ENCODE assay signal across 2 fruit fly cellular contexts in genomic region chr2L:3935014-3935413, dm6.
TF ChIP-seq lines count a peak whose summit lies in the region.

No protein-coding gene starts in this region.

- no peak for TF ChIP-seq CTCF in whole organism, embryonic (GFP tag; optimal IDR thresholded peaks at IDR 0.05; lab: Kevin White, UChicago)

TF ChIP-seq in whole organism, embryonic, 481 proteins besides CTCF, POLR2A, EP300 and RAD21:
- TF ChIP-seq CG9932 (GFP tag; IDR thresholded peaks at IDR 0.05; lab: Robert Waterston, UW) (no peak), slbo (GFP tag; IDR thresholded peaks at IDR 0.05; lab: Robert Waterston, UW) (peak; percentile 24; the same call in 1 of the 2 replicates), grau (tag; optimal IDR thresholded peaks at IDR 0.05; lab: Kevin White, UChicago) (no peak), Ets65A (GFP tag; lab: Kevin White, UChicago) (peak; percentile 59), Sin3A (optimal IDR thresholded peaks at IDR 0.05; lab: Kevin White, UChicago) (no peak), CG12236 (GFP tag; optimal IDR thresholded peaks at IDR 0.05; lab: Kevin White, UChicago) (no peak), CG1832 (GFP tag; optimal IDR thresholded peaks at IDR 0.05; lab: Kevin White, UChicago) (no peak), H15 (GFP tag; IDR thresholded peaks at IDR 0.05; lab: Robert Waterston, UW) (no peak), CG3838 (GFP tag; optimal IDR thresholded peaks at IDR 0.05; lab: Kevin White, UChicago) (no peak), HLH4C (GFP tag; IDR thresholded peaks at IDR 0.05; lab: Robert Waterston, UW; ENCODE audit: partially characterized antibody) (0 out of 3 replicates have a peak, but pooled peaks have one; percentile 27), CG12219 (GFP tag; optimal IDR thresholded peaks at IDR 0.05; lab: Kevin White, UChicago) (no peak), CG2120 (GFP tag; optimal IDR thresholded peaks at IDR 0.05; lab: Kevin White, UChicago) (peak; percentile 4), dmrt99B (tag; optimal IDR thresholded peaks at IDR 0.05; lab: Kevin White, UChicago) (no peak), Atf6 (GFP tag; IDR thresholded peaks at IDR 0.05; lab: Robert Waterston, UW) (no peak), Pdp1 (GFP tag; optimal IDR thresholded peaks at IDR 0.05; lab: Kevin White, UChicago) (no peak), tio (GFP tag; optimal IDR thresholded peaks at IDR 0.05; lab: Kevin White, UChicago) (no peak), Atf-2 (GFP tag; optimal IDR thresholded peaks at IDR 0.05; lab: Kevin White, UChicago) (no peak), Chrac-16 (GFP tag; optimal IDR thresholded peaks at IDR 0.05; lab: Kevin White, UChicago) (no peak), prd (optimal IDR thresholded peaks at IDR 0.05; lab: Kevin White, UChicago) (no peak), prd (GFP tag; IDR thresholded peaks at IDR 0.05; lab: Robert Waterston, UW) (peak; percentile 33; the same call in 1 of the 3 replicates), gem (tag; optimal IDR thresholded peaks at IDR 0.05; lab: Kevin White, UChicago) (peak; percentile 6), ase (GFP tag; IDR thresholded peaks at IDR 0.05; lab: Robert Waterston, UW) (no peak), ttk (GFP tag; IDR thresholded peaks at IDR 0.05; lab: Robert Waterston, UW) (no peak), sob (GFP tag; IDR thresholded peaks at IDR 0.05; lab: Robert Waterston, UW) (no peak), Med (GFP tag; lab: Kevin White, UChicago) (peak; percentile 68)

TF ChIP-seq in whole organism, prepupa, 60 proteins besides CTCF, POLR2A, EP300 and RAD21:
- TF ChIP-seq cyc (GFP tag; optimal IDR thresholded peaks at IDR 0.05; lab: Kevin White, UChicago), result peak; percentile 8
- TF ChIP-seq Eip75B (GFP tag; optimal IDR thresholded peaks at IDR 0.05; lab: Kevin White, UChicago), result no peak
- no peak for TF ChIP-seq CG7368 (GFP tag; optimal IDR thresholded peaks at IDR 0.05; lab: Kevin White, UChicago)
- no peak for TF ChIP-seq dac (GFP tag; optimal IDR thresholded peaks at IDR 0.05; lab: Kevin White, UChicago)
- TF ChIP-seq CG16779 (tag; optimal IDR thresholded peaks at IDR 0.05; lab: Kevin White, UChicago), result no peak
- TF ChIP-seq vri (GFP tag; optimal IDR thresholded peaks at IDR 0.05; lab: Kevin White, UChicago), result no peak
- no peak for TF ChIP-seq Hr4 (GFP tag; optimal IDR thresholded peaks at IDR 0.05; lab: Kevin White, UChicago)
- no peak for TF ChIP-seq fd85E (GFP tag; optimal IDR thresholded peaks at IDR 0.05; lab: Kevin White, UChicago)
- TF ChIP-seq salr (GFP tag; optimal IDR thresholded peaks at IDR 0.05; lab: Kevin White, UChicago), result no peak
- TF ChIP-seq svp (GFP tag; lab: Kevin White, UChicago), result peak; percentile 64
- no peak for TF ChIP-seq CG34406 (GFP tag; optimal IDR thresholded peaks at IDR 0.05; lab: Kevin White, UChicago)
- no peak for TF ChIP-seq CG6792 (GFP tag; optimal IDR thresholded peaks at IDR 0.05; lab: Kevin White, UChicago)
- no peak for TF ChIP-seq CG11762 (GFP tag; optimal IDR thresholded peaks at IDR 0.05; lab: Kevin White, UChicago; ENCODE audit: insufficient read depth)
- 0 out of 3 replicates have a peak, but pooled peaks have one; percentile 27 for TF ChIP-seq eg (GFP tag; IDR thresholded peaks at IDR 0.05; lab: Robert Waterston, UW)
- peak; percentile 16 for TF ChIP-seq Eip78C (GFP tag; lab: Kevin White, UChicago)
- no peak for TF ChIP-seq Gug (GFP tag; IDR thresholded peaks at IDR 0.05; lab: Robert Waterston, UW)
